Fruit fly (Drosophila melanogaster): Measurements from ENCODE around the gene RpL34a.

The RpL34a gene

DNA sequence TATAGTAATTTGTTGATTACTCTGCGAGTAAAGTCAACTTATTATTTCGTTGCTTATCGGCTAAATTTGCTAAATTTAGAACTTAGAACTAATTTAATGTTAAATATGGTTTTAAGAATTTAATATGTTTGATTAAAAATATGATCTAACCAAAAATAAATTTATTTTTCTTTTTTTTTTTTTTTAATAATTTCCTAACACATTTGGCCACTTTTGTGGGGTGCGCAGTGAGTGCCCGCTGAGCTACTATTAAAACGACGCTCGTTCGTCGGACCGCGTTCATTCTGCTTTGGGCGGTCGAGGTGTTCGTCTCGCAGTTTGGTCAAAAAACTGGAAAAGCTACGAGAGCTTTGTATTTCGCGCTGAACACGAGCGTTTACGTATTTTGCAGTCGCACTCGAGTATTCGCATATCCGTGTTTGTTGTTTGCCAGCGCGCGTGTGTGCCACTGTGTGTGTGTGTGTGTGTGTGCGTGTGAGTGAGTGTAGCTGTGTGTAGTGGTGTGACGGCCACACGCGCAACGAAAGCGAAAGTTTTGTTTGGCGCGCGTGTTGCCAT lies 47.6 kb upstream of the RpL34a start, which contains the start of gene Cipc (continued):
- TF ChIP-seq Adf1 (GFP tag; IDR thresholded peaks at IDR 0.05): peak; percentile 74
- peak; percentile 83 for TF ChIP-seq BtbVII (GFP tag; optimal IDR thresholded peaks at IDR 0.05)
- peak; percentile 74 for TF ChIP-seq CG17829 (tag; optimal IDR thresholded peaks at IDR 0.05)
- TF ChIP-seq crol (GFP tag; IDR thresholded peaks at IDR 0.05): no peak
- no peak for TF ChIP-seq CG17612 (GFP tag; IDR thresholded peaks at IDR 0.05)
- TF ChIP-seq grau (tag; optimal IDR thresholded peaks at IDR 0.05): peak; percentile 84
- TF ChIP-seq CG32532 (GFP tag; IDR thresholded peaks at IDR 0.05): peak; percentile 91
- TF ChIP-seq CG12155 (GFP tag; optimal IDR thresholded peaks at IDR 0.05): peak; percentile 17
- TF ChIP-seq wek (GFP tag; optimal IDR thresholded peaks at IDR 0.05): no peak
- peak; percentile 47 for TF ChIP-seq Hr3 (GFP tag; optimal IDR thresholded peaks at IDR 0.05)
- no peak for TF ChIP-seq wor (GFP tag; IDR thresholded peaks at IDR 0.05)
- peak; percentile 48 for TF ChIP-seq ap (GFP tag; IDR thresholded peaks at IDR 0.05)
- TF ChIP-seq unc-4 (GFP tag; IDR thresholded peaks at IDR 0.05; ENCODE audit: partially characterized antibody): no peak
- peak; percentile 11 for TF ChIP-seq CG3995 (GFP tag; optimal IDR thresholded peaks at IDR 0.05)
- no peak for TF ChIP-seq seq (GFP tag; IDR thresholded peaks at IDR 0.05)
- no peak for TF ChIP-seq eve (GFP tag; optimal IDR thresholded peaks at IDR 0.05)
- TF ChIP-seq Elba2 (GFP tag; optimal IDR thresholded peaks at IDR 0.05): no peak
- TF ChIP-seq CG12942 (GFP tag; optimal IDR thresholded peaks at IDR 0.05): no peak
- peak; percentile 77 for TF ChIP-seq Asciz (GFP tag; optimal IDR thresholded peaks at IDR 0.05)
- TF ChIP-seq Med (GFP tag): peak; percentile 94
- peak; percentile 77; the same call in 2 of the 3 replicates for TF ChIP-seq zfh1 (GFP tag; IDR thresholded peaks at IDR 0.05)
- no peak for TF ChIP-seq CG7786 (GFP tag; optimal IDR thresholded peaks at IDR 0.05)
- TF ChIP-seq h (optimal IDR thresholded peaks at IDR 0.05): no peak
- TF ChIP-seq Oaz (GFP tag; IDR thresholded peaks at IDR 0.05): no peak
- peak; percentile 23; the same call in 1 of the 2 replicates for TF ChIP-seq aop (GFP tag; IDR thresholded peaks at IDR 0.05)
- TF ChIP-seq Sry-β (GFP tag; optimal IDR thresholded peaks at IDR 0.05): peak; percentile 42
- TF ChIP-seq tap (tag; optimal IDR thresholded peaks at IDR 0.05): peak; percentile 42
- TF ChIP-seq cato (GFP tag; optimal IDR thresholded peaks at IDR 0.05; ENCODE audit: borderline replicate concordance): peak; percentile 26
- no peak for TF ChIP-seq CG2199 (GFP tag; IDR thresholded peaks at IDR 0.05)
- TF ChIP-seq CG6272 (GFP tag; IDR thresholded peaks at IDR 0.05): peak; percentile 45; the same call in 1 of the 2 replicates
- peak; percentile 89 for TF ChIP-seq gem (tag; optimal IDR thresholded peaks at IDR 0.05)
- no peak for TF ChIP-seq dmrt11E (tag; optimal IDR thresholded peaks at IDR 0.05)
- no peak; the same call in 1 of the 2 replicates for TF ChIP-seq ara (GFP tag; IDR thresholded peaks at IDR 0.05)
- no peak for TF ChIP-seq NC2β (GFP tag; optimal IDR thresholded peaks at IDR 0.05)
- no peak for TF ChIP-seq hth (optimal IDR thresholded peaks at IDR 0.05)
- TF ChIP-seq CG16863 (GFP tag; optimal IDR thresholded peaks at IDR 0.05): peak; percentile 7
- no peak for TF ChIP-seq lilli (GFP tag; optimal IDR thresholded peaks at IDR 0.05)
- TF ChIP-seq NFAT (GFP tag; IDR thresholded peaks at IDR 0.05): peak; percentile 61
- TF ChIP-seq zf30C (GFP tag; optimal IDR thresholded peaks at IDR 0.05): no peak
- TF ChIP-seq Lpt (GFP tag; optimal IDR thresholded peaks at IDR 0.05): no peak
- no peak for TF ChIP-seq tll (GFP tag; optimal IDR thresholded peaks at IDR 0.05)
- peak; percentile 80 for TF ChIP-seq CG12391 (tag; optimal IDR thresholded peaks at IDR 0.05)
- TF ChIP-seq Dek (tag; optimal IDR thresholded peaks at IDR 0.05): peak; percentile 83
- peak; percentile 55 for TF ChIP-seq oc (tag; optimal IDR thresholded peaks at IDR 0.05)
- peak; percentile 29 for TF ChIP-seq CG17568 (GFP tag; optimal IDR thresholded peaks at IDR 0.05)
- TF ChIP-seq ind (GFP tag; optimal IDR thresholded peaks at IDR 0.05): peak; percentile 65
- TF ChIP-seq sens (GFP tag): peak; percentile 51
- no peak for TF ChIP-seq Doc2 (GFP tag; IDR thresholded peaks at IDR 0.05)
- no peak for TF ChIP-seq eyg (GFP tag; optimal IDR thresholded peaks at IDR 0.05)
- no peak for TF ChIP-seq Kr (GFP tag; optimal IDR thresholded peaks at IDR 0.05)
- TF ChIP-seq phol (tag; optimal IDR thresholded peaks at IDR 0.05): peak; percentile 72
- peak; percentile 66 for TF ChIP-seq CG10979 (tag; optimal IDR thresholded peaks at IDR 0.05)
